Worm (Caenorhabditis elegans) whole organism, L1 larva: ENCODE results near the gene nhr-45.

Experiments
- C34B4.2 ChIP-seq: sonication (generic microtip); optimal IDR thresholded peaks from 2 replicates; lab custom pipeline; 2017; ENCODE audit warnings: mild to moderate bottlenecking, missing genetic modification characterization, missing compliant biosample characterization
- jun-1 ChIP-seq: fragments of 150-350 bp; optimal IDR thresholded peaks from 2 replicates; lab custom pipeline; 2014; ENCODE audit warnings: missing biosample characterization, missing genetic modification reagents, missing genetic modification characterization
- lir-3 ChIP-seq: sonication (generic microtip); optimal IDR thresholded peaks from 2 replicates; lab custom pipeline; 2016; ENCODE audit warnings: mild to moderate bottlenecking, missing genetic modification characterization, moderate library complexity, missing compliant biosample characterization; ENCODE audit not compliant: poor library complexity
- nhr-11 ChIP-seq: fragments of 150-350 bp; optimal IDR thresholded peaks from 2 replicates; lab custom pipeline; 2014; ENCODE audit warnings: missing biosample characterization, missing genetic modification characterization
- xbp-1 ChIP-seq: sonication (generic microtip); optimal IDR thresholded peaks from 2 replicates; lab custom pipeline; 2016; ENCODE audit warnings: missing genetic modification characterization, missing compliant biosample characterization

ce11 chrX:4662964-4663684 lies 3.0 kb upstream of the nhr-45 start:
- TF ChIP-seq nhr-11 (no peak), C34B4.2 (tag; lab: Kevin White, UChicago) (no peak), xbp-1 (tag; lab: Kevin White, UChicago) (no peak), lir-3 (tag; lab: Kevin White, UChicago) (no peak), jun-1 (tag; lab: Kevin White, UChicago) (no peak)
